Worm (Caenorhabditis elegans): Measurements from ENCODE around the gene Y39A1A.10.
A peak's percentile ranks its signal among the peaks of the same experiment; 100 is the strongest.

The Y39A1A.10 gene

DNA sequence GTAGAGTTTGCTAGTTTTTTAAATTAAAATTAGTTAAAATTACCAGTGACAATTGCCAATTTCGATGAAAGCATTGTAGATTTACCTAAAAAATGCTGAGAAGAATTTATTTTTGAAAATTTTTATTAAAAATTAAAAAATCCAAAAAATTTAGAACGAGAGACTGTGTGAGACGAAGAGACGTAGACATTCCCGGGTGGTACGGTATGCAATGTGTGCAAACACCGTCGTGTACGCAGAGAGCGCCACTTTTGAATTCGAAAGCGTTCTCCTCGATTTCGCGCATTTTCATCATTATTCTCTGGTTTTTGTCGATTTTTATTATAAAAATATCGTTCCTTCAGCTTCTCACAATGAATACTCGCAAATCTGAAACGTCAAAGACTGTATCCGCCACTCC, 10.3 kb downstream of the Y39A1A.10 start, which contains the start of the genes dhs-11 and orc-1:
dhs-11 (minus strand) TSS at position 85 of the 400 bp plus-strand sequence.
orc-1 (plus strand) TSS at position 349 of the 400 bp plus-strand sequence.
- TF ChIP-seq W03F9.2 (tag; optimal IDR thresholded peaks at IDR 0.05) (peak; percentile 70), dao-5 (tag; optimal IDR thresholded peaks at IDR 0.05) (no peak), him-1 (tag; optimal IDR thresholded peaks at IDR 0.05) (no peak)

- TF ChIP-seq W03F9.2 (tag; optimal IDR thresholded peaks at IDR 0.05) (no peak), dao-5 (tag; optimal IDR thresholded peaks at IDR 0.05) (no peak), him-1 (tag; optimal IDR thresholded peaks at IDR 0.05) (no peak)
Observed at ce11 chrIII:10646094-10646493, 13.6 kb downstream of the Y39A1A.10 start, which contains the start of gene orc-4. orc-4 (plus strand) TSS chrIII:10646170.

DNA sequence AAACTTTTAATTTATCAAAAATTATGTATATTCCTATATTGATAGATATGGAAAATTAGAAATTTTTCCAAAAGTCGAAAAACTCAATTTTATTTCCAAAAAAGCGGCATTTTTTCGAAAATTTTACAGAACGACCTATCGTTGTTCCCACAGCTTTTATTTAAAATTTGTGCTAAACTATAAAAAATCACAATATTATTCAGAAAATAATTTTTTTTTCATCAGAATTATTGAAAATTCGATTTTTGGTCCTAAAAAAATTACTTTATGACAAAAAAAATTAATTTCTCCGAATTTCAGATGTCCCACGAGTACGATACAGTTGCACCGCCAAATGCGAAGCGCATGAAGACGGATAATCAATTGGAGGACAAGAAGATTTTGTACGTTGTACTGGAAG, 16.7 kb downstream of the Y39A1A.10 start, which contains the start of gene emg-1:
emg-1 (plus strand) TSS at position 301 of the 400 bp plus-strand sequence.
- TF ChIP-seq him-1 (tag; optimal IDR thresholded peaks at IDR 0.05): no peak
- TF ChIP-seq W03F9.2 (tag; optimal IDR thresholded peaks at IDR 0.05): no peak
- TF ChIP-seq dao-5 (tag; optimal IDR thresholded peaks at IDR 0.05): no peak

- TF ChIP-seq W03F9.2 (tag; optimal IDR thresholded peaks at IDR 0.05) (no peak), dao-5 (tag; optimal IDR thresholded peaks at IDR 0.05) (no peak), him-1 (tag; optimal IDR thresholded peaks at IDR 0.05) (no peak)
Observed at ce11 chrIII:10651634-10652033, 19.1 kb downstream of the Y39A1A.10 start.

ce11 chrIII:10652833-10653232, 20.3 kb downstream of the Y39A1A.10 start:
- TF ChIP-seq W03F9.2 (tag; optimal IDR thresholded peaks at IDR 0.05) (no peak), him-1 (tag; optimal IDR thresholded peaks at IDR 0.05) (no peak), dao-5 (tag; optimal IDR thresholded peaks at IDR 0.05) (no peak)

DNA sequence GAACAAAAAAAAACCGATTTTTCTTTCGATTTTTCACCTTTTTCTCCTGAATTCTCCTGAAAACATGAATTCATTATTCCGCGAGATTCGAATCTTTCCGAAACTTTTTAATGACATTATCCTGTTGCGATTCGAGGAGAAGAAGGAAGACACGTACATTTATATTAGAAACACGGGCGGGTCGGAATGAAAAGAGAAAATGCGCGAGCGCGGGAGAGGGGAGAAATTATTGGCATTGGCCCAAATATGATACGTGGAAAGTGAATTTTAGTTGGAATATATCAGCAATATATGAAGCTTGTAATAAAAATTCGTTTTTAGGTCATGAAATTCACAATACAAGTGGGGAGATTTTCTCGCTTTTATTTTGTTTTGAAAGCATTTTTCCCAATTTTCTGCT, 21.0 kb downstream of the Y39A1A.10 start:
- TF ChIP-seq him-1 (tag; optimal IDR thresholded peaks at IDR 0.05): no peak
- no peak for TF ChIP-seq dao-5 (tag; optimal IDR thresholded peaks at IDR 0.05)
- TF ChIP-seq W03F9.2 (tag; optimal IDR thresholded peaks at IDR 0.05): no peak

DNA sequence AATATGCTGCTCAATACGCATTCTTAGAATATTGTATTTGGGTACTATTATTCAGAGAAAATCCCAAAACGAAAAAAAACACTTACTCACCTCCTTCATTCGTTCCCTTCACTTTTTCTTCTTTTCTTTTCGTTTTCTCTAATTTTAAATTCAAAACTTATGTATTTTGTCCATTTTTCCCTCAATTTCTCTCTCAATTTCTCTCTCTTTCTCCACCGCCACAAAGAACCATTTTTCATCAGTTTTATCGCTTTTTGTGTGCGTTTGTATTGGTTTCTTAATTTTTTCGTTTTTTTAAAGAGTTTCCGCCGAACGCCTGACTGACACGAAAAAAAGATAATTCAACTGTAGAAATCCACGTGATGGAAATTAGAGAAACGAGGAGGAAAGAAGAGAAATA, 22.2 kb downstream of the Y39A1A.10 start, which contains the start of gene cnt-2:
cnt-2 (plus strand) TSS at position 301 of the 400 bp plus-strand sequence.
- TF ChIP-seq W03F9.2 (tag; optimal IDR thresholded peaks at IDR 0.05) (no peak), him-1 (tag; optimal IDR thresholded peaks at IDR 0.05) (no peak), dao-5 (tag; optimal IDR thresholded peaks at IDR 0.05) (no peak)

ce11 chrIII:10656069-10656468, 23.5 kb downstream of the Y39A1A.10 start:
- TF ChIP-seq him-1 (tag; optimal IDR thresholded peaks at IDR 0.05): no peak
- TF ChIP-seq dao-5 (tag; optimal IDR thresholded peaks at IDR 0.05): no peak
- no peak for TF ChIP-seq W03F9.2 (tag; optimal IDR thresholded peaks at IDR 0.05)

DNA sequence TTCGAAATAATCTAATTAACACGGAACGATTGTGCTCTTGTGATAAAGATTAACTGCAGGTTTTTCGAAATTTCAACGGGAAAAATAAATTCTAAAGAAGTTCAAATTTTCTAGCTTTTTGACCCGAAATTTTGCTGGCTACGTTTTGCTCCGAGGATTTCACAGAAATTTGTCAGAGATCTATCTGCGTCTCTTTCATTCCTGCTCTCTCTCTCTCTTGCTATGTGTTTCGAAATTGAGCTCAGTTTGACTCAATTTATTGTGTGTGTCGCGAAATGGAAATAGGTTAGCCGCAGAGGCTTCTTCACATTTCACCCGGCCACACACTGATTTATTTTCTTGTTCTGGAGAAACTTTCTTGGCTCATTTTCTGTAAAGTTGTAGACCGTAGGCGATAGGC, 25.1 kb downstream of the Y39A1A.10 start:
- TF ChIP-seq dao-5 (tag; optimal IDR thresholded peaks at IDR 0.05) (no peak), him-1 (tag; optimal IDR thresholded peaks at IDR 0.05) (no peak), W03F9.2 (tag; optimal IDR thresholded peaks at IDR 0.05) (no peak)

ce11 chrIII:10658394-10658793, 25.9 kb downstream of the Y39A1A.10 start:
- TF ChIP-seq him-1 (tag; optimal IDR thresholded peaks at IDR 0.05): no peak
- TF ChIP-seq dao-5 (tag; optimal IDR thresholded peaks at IDR 0.05): no peak
- no peak for TF ChIP-seq W03F9.2 (tag; optimal IDR thresholded peaks at IDR 0.05)

- TF ChIP-seq dao-5 (tag; optimal IDR thresholded peaks at IDR 0.05) (no peak), W03F9.2 (tag; optimal IDR thresholded peaks at IDR 0.05) (no peak), him-1 (tag; optimal IDR thresholded peaks at IDR 0.05) (no peak)
Observed at ce11 chrIII:10661292-10661691, 28.8 kb downstream of the Y39A1A.10 start.

DNA sequence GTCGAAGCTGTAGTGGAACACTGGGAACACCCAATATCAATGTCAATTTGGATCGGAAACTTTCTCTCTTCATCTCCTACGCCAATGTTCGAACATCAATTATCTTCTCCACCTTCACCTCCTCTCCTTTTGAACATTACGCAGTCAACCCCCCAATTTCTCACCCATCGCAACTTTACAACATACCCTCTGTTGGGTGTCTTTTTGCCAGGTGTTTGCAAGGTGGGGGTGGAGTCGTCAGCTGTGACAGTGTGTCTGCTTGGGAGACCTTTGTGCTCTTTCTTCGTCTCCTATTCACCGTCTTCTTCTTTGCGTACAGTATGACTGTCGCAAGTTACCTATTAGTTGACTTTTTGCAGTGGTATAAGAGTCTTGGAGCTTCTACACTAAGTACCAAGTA, 34.1 kb downstream of the Y39A1A.10 start:
- TF ChIP-seq W03F9.2 (tag; optimal IDR thresholded peaks at IDR 0.05) (no peak), him-1 (tag; optimal IDR thresholded peaks at IDR 0.05) (no peak), dao-5 (tag; optimal IDR thresholded peaks at IDR 0.05) (no peak)

ce11 chrIII:10671894-10672293, 39.4 kb downstream of the Y39A1A.10 start:
- TF ChIP-seq him-1 (tag; optimal IDR thresholded peaks at IDR 0.05) (no peak), W03F9.2 (tag; optimal IDR thresholded peaks at IDR 0.05) (no peak), dao-5 (tag; optimal IDR thresholded peaks at IDR 0.05) (no peak)

- TF ChIP-seq W03F9.2 (tag; optimal IDR thresholded peaks at IDR 0.05): no peak
- TF ChIP-seq dao-5 (tag; optimal IDR thresholded peaks at IDR 0.05): no peak
- no peak for TF ChIP-seq him-1 (tag; optimal IDR thresholded peaks at IDR 0.05)
Observed at ce11 chrIII:10678971-10679370, 46.4 kb downstream of the Y39A1A.10 start, which contains the start of gene Y39A1A.16. Y39A1A.16 (plus strand) TSS chrIII:10679271.

All from whole organism, L4/young adult.